Worm (Caenorhabditis elegans): Measurements from ENCODE around the gene F38A1.9.

ce11 chrIV:1256723-1257122, 11.6 kb upstream of the F38A1.9 start, which contains the start of gene clec-168:
- TF ChIP-seq hlh-30 (tag; optimal IDR thresholded peaks at IDR 0.05; ENCODE audit: insufficient read depth) (no peak), C38D4.7 (GFP tag; optimal IDR thresholded peaks at IDR 0.05) (no peak), ama-1 (optimal IDR thresholded peaks at IDR 0.05) (no peak)

Data from whole organism, late embryonic.